Worm (Caenorhabditis elegans) whole organism, L4 larva: ENCODE results near the gene C44B7.11.

Source experiments
- F44E2.7 ChIP-seq: fragments of 200-800 bp; sonication (Bioruptor generic); IDR thresholded peaks from 2 replicates; pipeline ENCODE4 v2.1.2; 2022; ENCODE audit warnings: missing genetic modification characterization, missing compliant biosample characterization
- Y75B8A.6 ChIP-seq: fragments of 200-800 bp; sonication (Bioruptor generic); IDR thresholded peaks from 2 replicates; pipeline ENCODE4 v1.3.6; 2022; ENCODE audit warnings: missing genetic modification reagents, missing genetic modification characterization, missing compliant biosample characterization
- ZK546.5 ChIP-seq, 2 experiments: sonication (generic microtip); optimal IDR thresholded peaks; 2 replicates each; lab custom pipeline; 2017; ENCODE audit warnings: missing biosample characterization in 2 of 2, missing genetic modification characterization in 2 of 2
- aha-1 ChIP-seq: fragments of 150-350 bp; peaks from one replicate; lab custom pipeline; 2014; ENCODE audit warnings: missing biosample characterization, missing genetic modification characterization
- attf-4 ChIP-seq: sonication (generic microtip); optimal IDR thresholded peaks from 3 replicates; lab custom pipeline; 2017; ENCODE audit warnings: missing biosample characterization, missing genetic modification characterization
- ceh-28 ChIP-seq: fragments of 150-350 bp; optimal IDR thresholded peaks from 2 replicates; lab custom pipeline; 2014; ENCODE audit warnings: missing biosample characterization, missing genetic modification reagents, missing genetic modification characterization
- ceh-44 ChIP-seq: fragments of 200-800 bp; sonication (Bioruptor generic); IDR thresholded peaks from 2 replicates; pipeline ENCODE4 v1.3.6; 2022; ENCODE audit warnings: missing genetic modification reagents, missing genetic modification characterization, missing compliant biosample characterization
- ces-1 ChIP-seq: fragments of 150-350 bp; sonication (generic microtip); optimal IDR thresholded peaks from 4 replicates; lab custom pipeline; 2014; ENCODE audit warnings: missing biosample characterization, missing genetic modification reagents, missing genetic modification characterization
- daf-16 ChIP-seq, 3 experiments: sonication (generic microtip); optimal IDR thresholded peaks; 2 replicates each; lab custom pipeline; 2016 to 2017; ENCODE audit warnings: missing genetic modification characterization in 3 of 3, missing genetic modification reagents in 3 of 3, mild to moderate bottlenecking in 2 of 3, missing compliant biosample characterization in 2 of 3, missing biosample characterization in 1 of 3, moderate library complexity in 1 of 3
- daf-19 ChIP-seq: fragments of 200-800 bp; sonication (Bioruptor generic); conservative IDR thresholded peaks from 2 replicates; pipeline ENCODE4 v1.3.6; 2022; ENCODE audit warnings: missing genetic modification characterization, missing compliant biosample characterization
- dmd-6 ChIP-seq: fragments of 200-800 bp; sonication (Bioruptor generic); IDR thresholded peaks from 2 replicates; pipeline ENCODE4 v1.3.6; 2022; ENCODE audit warnings: missing genetic modification reagents, missing genetic modification characterization, missing compliant biosample characterization
- duxl-1 ChIP-seq: sonication (generic microtip); optimal IDR thresholded peaks from 2 replicates; lab custom pipeline; 2016; ENCODE audit warnings: mild to moderate bottlenecking, missing genetic modification characterization, moderate library complexity, missing compliant biosample characterization; ENCODE audit not compliant: poor library complexity
- dve-1 ChIP-seq: sonication (generic microtip); optimal IDR thresholded peaks from 2 replicates; lab custom pipeline; 2017; ENCODE audit warnings: antibody characterized with exemption, mild to moderate bottlenecking, missing genetic modification characterization, missing compliant biosample characterization; ENCODE audit not compliant: insufficient read depth
- gei-8 ChIP-seq: fragments of 200-800 bp; sonication (Bioruptor generic); optimal IDR thresholded peaks from 2 replicates; lab custom pipeline; 2018; ENCODE audit warnings: mild to moderate bottlenecking, missing genetic modification characterization, missing compliant biosample characterization
- hlh-11 ChIP-seq: fragments of 200-800 bp; sonication (Bioruptor generic); optimal IDR thresholded peaks from 2 replicates; lab custom pipeline; 2018; ENCODE audit warnings: mild to moderate bottlenecking, missing genetic modification characterization, missing compliant biosample characterization
- hlh-30 ChIP-seq: sonication (generic microtip); optimal IDR thresholded peaks from 2 replicates; lab custom pipeline; 2017; ENCODE audit warnings: antibody characterized with exemption, mild to moderate bottlenecking, missing genetic modification characterization, missing compliant biosample characterization; ENCODE audit not compliant: insufficient read depth
- hmg-1.1 ChIP-seq: fragments of 200-800 bp; sonication (Bioruptor generic); IDR thresholded peaks from 2 replicates; pipeline ENCODE4 v1.3.6; 2022; ENCODE audit warnings: missing genetic modification reagents, missing genetic modification characterization, missing compliant biosample characterization
- lin-38 ChIP-seq: fragments of 200-800 bp; sonication (Bioruptor generic); IDR thresholded peaks from 2 replicates; pipeline ENCODE4 v1.3.6; 2022; ENCODE audit warnings: missing genetic modification reagents, missing genetic modification characterization, missing compliant biosample characterization
- lir-3 ChIP-seq: sonication (generic microtip); optimal IDR thresholded peaks from 2 replicates; lab custom pipeline; 2016; ENCODE audit warnings: mild to moderate bottlenecking, missing genetic modification characterization, missing compliant biosample characterization
- lsy-2 ChIP-seq, 2 experiments: fragments of 150-350 bp in 1 of 2; sonication (generic microtip) in 1 of 2; optimal IDR thresholded peaks; 2 replicates each; lab custom pipeline; 2014 to 2017; ENCODE audit warnings: missing biosample characterization in 2 of 2, missing genetic modification characterization in 2 of 2
- madf-9 ChIP-seq: fragments of 200-800 bp; sonication (Bioruptor generic); conservative IDR thresholded peaks from 2 replicates; pipeline ENCODE4 v1.3.6; 2022; ENCODE audit warnings: missing genetic modification reagents, missing genetic modification characterization, missing compliant biosample characterization
- mxl-3 ChIP-seq: fragments of 200-800 bp; sonication (Bioruptor generic); optimal IDR thresholded peaks from 2 replicates; lab custom pipeline; 2018; ENCODE audit warnings: mild to moderate bottlenecking, missing genetic modification characterization, missing compliant biosample characterization
- nhr-10 ChIP-seq: fragments of 150-350 bp; optimal IDR thresholded peaks from 2 replicates; lab custom pipeline; 2014; ENCODE audit warnings: missing biosample characterization, missing genetic modification characterization
- nhr-102 ChIP-seq: sonication (generic microtip); optimal IDR thresholded peaks from 2 replicates; lab custom pipeline; 2016; ENCODE audit warnings: mild to moderate bottlenecking, missing genetic modification characterization, moderate library complexity, missing compliant biosample characterization
- nhr-111 ChIP-seq: fragments of 200-800 bp; sonication (Bioruptor generic); optimal IDR thresholded peaks from 2 replicates; lab custom pipeline; 2018; ENCODE audit warnings: mild to moderate bottlenecking, missing genetic modification characterization, missing compliant biosample characterization
- nhr-25 ChIP-seq: sonication (generic microtip); optimal IDR thresholded peaks from 2 replicates; lab custom pipeline; 2017; ENCODE audit warnings: missing genetic modification characterization, mild to moderate bottlenecking, missing compliant biosample characterization, antibody characterized with exemption, moderate library complexity, borderline replicate concordance; ENCODE audit not compliant: insufficient read depth
- nhr-28 ChIP-seq: fragments of 150-350 bp; optimal IDR thresholded peaks from 2 replicates; lab custom pipeline; 2014; ENCODE audit warnings: missing biosample characterization, missing genetic modification characterization
- nhr-41 ChIP-seq: fragments of 200-800 bp; sonication (Bioruptor generic); IDR thresholded peaks from 2 replicates; pipeline ENCODE4 v1.3.6; 2022; ENCODE audit warnings: missing genetic modification reagents, missing genetic modification characterization, missing compliant biosample characterization
- nhr-42 ChIP-seq: fragments of 200-800 bp; sonication (Bioruptor generic); IDR thresholded peaks from 2 replicates; pipeline ENCODE4 v1.3.6; 2022; ENCODE audit warnings: missing genetic modification characterization, missing compliant biosample characterization
- nhr-77 ChIP-seq: fragments of 150-350 bp; optimal IDR thresholded peaks from 2 replicates; lab custom pipeline; 2014; ENCODE audit warnings: missing biosample characterization, missing genetic modification characterization
- php-3 ChIP-seq: fragments of 200-800 bp; sonication (Bioruptor generic); IDR thresholded peaks from 2 replicates; pipeline ENCODE4 v1.3.6; 2022; ENCODE audit warnings: missing genetic modification reagents, missing genetic modification characterization, missing compliant biosample characterization
- pqm-1 ChIP-seq: sonication (generic microtip); optimal IDR thresholded peaks from 2 replicates; lab custom pipeline; 2017; ENCODE audit warnings: missing biosample characterization, missing genetic modification characterization
- sdz-12 ChIP-seq: fragments of 200-800 bp; sonication (Bioruptor generic); optimal IDR thresholded peaks from 2 replicates; lab custom pipeline; 2018; ENCODE audit warnings: mild to moderate bottlenecking, missing genetic modification characterization, missing compliant biosample characterization
- snpc-1.2 ChIP-seq: fragments of 200-800 bp; sonication (Bioruptor generic); IDR thresholded peaks from 2 replicates; pipeline ENCODE4 v1.3.6; 2022; ENCODE audit warnings: missing genetic modification reagents, missing genetic modification characterization, missing compliant biosample characterization
- snpc-4 ChIP-seq: fragments of 150-350 bp; optimal IDR thresholded peaks from 2 replicates; lab custom pipeline; 2014; ENCODE audit warnings: missing biosample characterization, missing genetic modification characterization
- tra-1 ChIP-seq: fragments of 200-800 bp; sonication (Bioruptor generic); IDR thresholded peaks from 2 replicates; pipeline ENCODE4 v1.3.6; 2022; ENCODE audit warnings: missing genetic modification reagents, missing genetic modification characterization, missing compliant biosample characterization
- vab-7 ChIP-seq: fragments of 200-800 bp; sonication (Bioruptor generic); IDR thresholded peaks from 2 replicates; pipeline ENCODE4 v1.3.6; 2022; ENCODE audit warnings: missing genetic modification reagents, missing genetic modification characterization, missing compliant biosample characterization
- ztf-11 ChIP-seq: fragments of 150-350 bp; optimal IDR thresholded peaks from 2 replicates; lab custom pipeline; 2014; ENCODE audit warnings: missing biosample characterization, missing genetic modification characterization

Gene C44B7.11

ce11 chrII:6926054-6926453, 28.7 kb upstream of the C44B7.11 start:
- TF ChIP-seq madf-9 (GFP tag; lab: Robert Waterston, UW) (peak; percentile 81), ZK546.5 (tag; optimal IDR thresholded peaks at IDR 0.05; lab: Kevin White, UChicago) (no peak)
- TF ChIP-seq, all 104 proteins: peak for 1

ce11 chrII:6923792-6924191, 26.5 kb upstream of the C44B7.11 start:
- TF ChIP-seq attf-4 (tag; lab: Kevin White, UChicago) (no peak), snpc-1.2 (GFP tag; lab: Robert Waterston, UW) (no peak), ces-1 (no peak), F44E2.7 (GFP tag; lab: Robert Waterston, UW) (no peak), daf-19 (GFP tag; lab: Robert Waterston, UW) (no peak), ztf-11 (tag; lab: Kevin White, UChicago) (no peak), hlh-30 (tag; lab: Kevin White, UChicago) (no peak), lin-38 (GFP tag; lab: Robert Waterston, UW) (no peak), nhr-10 (tag; lab: Kevin White, UChicago) (no peak), nhr-77 (tag; lab: Kevin White, UChicago) (no peak), dmd-6 (GFP tag; lab: Robert Waterston, UW) (no peak)

DNA sequence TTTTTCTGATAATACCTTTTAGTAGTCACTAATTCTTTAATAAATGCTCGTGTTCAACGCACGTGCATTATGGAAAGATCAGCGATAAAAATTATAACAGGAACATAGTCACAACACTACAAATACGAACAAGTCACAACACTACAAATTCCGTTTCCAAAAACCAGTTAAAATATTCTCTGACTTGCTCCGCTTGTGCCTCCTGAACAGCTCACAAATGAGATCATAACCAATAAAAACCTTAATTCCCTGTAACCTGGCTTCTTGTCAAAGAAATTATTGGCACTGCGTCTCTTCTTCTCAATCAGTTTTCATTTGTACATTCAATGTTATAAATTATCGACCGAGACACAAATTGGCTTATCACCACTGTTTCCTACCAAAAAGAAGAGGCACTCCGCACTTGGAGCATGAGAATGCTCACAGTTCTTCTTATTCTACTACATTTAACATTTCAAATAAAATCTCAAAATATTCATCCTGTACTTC, 22.1 kb upstream of the C44B7.11 start, which contains the start of gene B0252.1:
B0252.1 (plus strand) TSS at position 318 of the 489 bp plus-strand sequence.
- TF ChIP-seq snpc-4 (tag; lab: Kevin White, UChicago), result no peak
- no peak for TF ChIP-seq lsy-2 (tag; optimal IDR thresholded peaks at IDR 0.05; lab: Kevin White, UChicago)
- TF ChIP-seq nhr-28 (tag; lab: Kevin White, UChicago), result peak; percentile 97
- no peak for TF ChIP-seq Y75B8A.6
- no peak for TF ChIP-seq vab-7 (GFP tag; lab: Robert Waterston, UW)
- no peak for TF ChIP-seq tra-1 (GFP tag; lab: Robert Waterston, UW)
- no peak for TF ChIP-seq daf-16 (GFP tag; optimal IDR thresholded peaks at IDR 0.05; lab: Kevin White, UChicago)
- TF ChIP-seq daf-16 (tag; optimal IDR thresholded peaks at IDR 0.05; lab: Kevin White, UChicago), result peak; percentile 25
- TF ChIP-seq nhr-42 (GFP tag; lab: Robert Waterston, UW), result no peak
- TF ChIP-seq php-3 (GFP tag; lab: Robert Waterston, UW), result peak; percentile 95
- peak; percentile 30; the same call in 1 of the 2 replicates for TF ChIP-seq dmd-6 (GFP tag; lab: Robert Waterston, UW)
- TF ChIP-seq nhr-25 (tag; lab: Kevin White, UChicago), result no peak
- TF ChIP-seq dve-1 (tag; lab: Kevin White, UChicago), result no peak
- peak; percentile 31 for TF ChIP-seq nhr-102 (tag; lab: Kevin White, UChicago)
- peak; percentile 20 for TF ChIP-seq mxl-3 (GFP tag; lab: Kevin White, UChicago)
- peak; percentile 27 for TF ChIP-seq nhr-77 (tag; lab: Kevin White, UChicago)
- no peak for TF ChIP-seq gei-8 (GFP tag; lab: Kevin White, UChicago)
- TF ChIP-seq aha-1 (tag; lab: Kevin White, UChicago), result peak; percentile 13
- TF ChIP-seq ceh-28 (tag; lab: Kevin White, UChicago), result no peak
- TF ChIP-seq nhr-111 (GFP tag; lab: Kevin White, UChicago), result no peak
- peak; percentile 68 for TF ChIP-seq hlh-11 (tag; lab: Kevin White, UChicago)
- TF ChIP-seq lir-3 (tag; lab: Kevin White, UChicago), result no peak
- no peak for TF ChIP-seq nhr-10 (tag; lab: Kevin White, UChicago)
- TF ChIP-seq pqm-1, result peak; percentile 56
- TF ChIP-seq, all 104 proteins: peak for 10

ce11 chrII:6918862-6919261, 21.5 kb upstream of the C44B7.11 start, which contains the start of gene B0252.5:
B0252.5 (minus strand) TSS chrII:6918878.
- TF ChIP-seq sdz-12 (GFP tag; lab: Kevin White, UChicago) (no peak), duxl-1 (tag; lab: Kevin White, UChicago) (no peak), ces-1 (no peak), nhr-41 (GFP tag; lab: Robert Waterston, UW) (no peak), hmg-1.1 (GFP tag; lab: Robert Waterston, UW) (no peak), pqm-1 (peak; percentile 77), daf-16 (GFP tag; optimal IDR thresholded peaks at IDR 0.05; lab: Kevin White, UChicago) (no peak), daf-16 (tag; optimal IDR thresholded peaks at IDR 0.05; lab: Kevin White, UChicago) (peak; percentile 27), ceh-44 (no peak), madf-9 (GFP tag; lab: Robert Waterston, UW) (no peak)
